Fruit fly (Drosophila melanogaster) whole organism, wandering third instar larva: ENCODE measurements around the gene CG16721.

Experiments
- CG32264 ChIP-seq: fragments of 200-800 bp; sonication (Bioruptor generic); optimal IDR thresholded peaks from 2 replicates; lab custom pipeline; 2016; ENCODE audit warnings: missing biosample characterization, missing genetic modification characterization
- CrebA ChIP-seq: fragments of 200-800 bp; sonication (Bioruptor generic); optimal IDR thresholded peaks from 2 replicates; lab custom pipeline; 2016; ENCODE audit warnings: missing biosample characterization, mild to moderate bottlenecking, missing genetic modification characterization, borderline replicate concordance
- Dfd ChIP-seq: fragments of >200 bp; optimal IDR thresholded peaks from 2 replicates; lab custom pipeline; 2017; ENCODE audit warnings: missing biosample characterization, missing genetic modification characterization
- Dif ChIP-seq: fragments of 200-275, 200-300 bp; sonication (Bioruptor generic); optimal IDR thresholded peaks from 2 replicates; lab custom pipeline; 2018; ENCODE audit warnings: missing biosample characterization, missing genetic modification characterization; ENCODE audit not compliant: partially characterized antibody
- GATAd ChIP-seq: sonication (Bioruptor generic); optimal IDR thresholded peaks from 2 replicates; lab custom pipeline; 2016; ENCODE audit warnings: missing biosample characterization, missing genetic modification characterization
- HLH106 ChIP-seq: fragments of 200-800 bp; optimal IDR thresholded peaks from 3 replicates; lab custom pipeline; 2019; ENCODE audit warnings: missing biosample characterization, mild to moderate bottlenecking, missing genetic modification characterization, moderate library complexity
- Hr78 ChIP-seq: fragments of >200 bp; optimal IDR thresholded peaks from 2 replicates; lab custom pipeline; 2017; ENCODE audit warnings: missing biosample characterization, missing genetic modification characterization
- Hr83 ChIP-seq: fragments of 200-300 bp; sonication (Bioruptor generic); optimal IDR thresholded peaks from 2 replicates; lab custom pipeline; 2016; ENCODE audit warnings: missing biosample characterization, mild to moderate bottlenecking, missing genetic modification characterization, moderate library complexity; ENCODE audit not compliant: poor library complexity, severe bottlenecking
- Mio ChIP-seq: sonication (Bioruptor generic); optimal IDR thresholded peaks from 2 replicates; lab custom pipeline; 2016; ENCODE audit warnings: missing biosample characterization, missing genetic modification characterization
- Myc ChIP-seq: fragments of >200 bp; optimal IDR thresholded peaks from 2 replicates; lab custom pipeline; 2017
- N ChIP-seq: fragments of >200 bp; optimal IDR thresholded peaks from 2 replicates; lab custom pipeline; 2018; ENCODE audit warnings: missing biosample characterization, missing external identifiers, missing genetic modification characterization
- OdsH ChIP-seq: fragments of 200-800 bp; sonication (Bioruptor generic); optimal IDR thresholded peaks from 2 replicates; lab custom pipeline; 2016; ENCODE audit warnings: missing biosample characterization, mild to moderate bottlenecking, missing genetic modification characterization
- brk ChIP-seq: fragments of 200-800 bp; sonication (Bioruptor generic); optimal IDR thresholded peaks from 2 replicates; lab custom pipeline; 2016; ENCODE audit warnings: missing biosample characterization, mild to moderate bottlenecking, missing genetic modification characterization
- dl ChIP-seq, 2 experiments: fragments of 175-275, 200-275 bp in 1 of 2; fragments of 200-275 bp in 1 of 2; sonication (Bioruptor generic); optimal IDR thresholded peaks; lab custom pipeline; 2018; ENCODE audit warnings: mild to moderate bottlenecking in 2 of 2, missing biosample characterization in 2 of 2, missing genetic modification characterization in 2 of 2, moderate library complexity in 2 of 2; ENCODE audit not compliant: partially characterized antibody in 2 of 2, insufficient read depth in 1 of 2
- dsf ChIP-seq: sonication (Bioruptor generic); optimal IDR thresholded peaks from 2 replicates; lab custom pipeline; 2016; ENCODE audit warnings: missing biosample characterization, missing genetic modification characterization, borderline replicate concordance
- ey ChIP-seq: fragments of 200-800 bp; sonication (Bioruptor generic); optimal IDR thresholded peaks from 2 replicates; lab custom pipeline; 2016; ENCODE audit warnings: missing biosample characterization, missing genetic modification characterization
- fru ChIP-seq: fragments of 200-800 bp; sonication (Bioruptor generic); optimal IDR thresholded peaks from 3 replicates; lab custom pipeline; 2016; ENCODE audit warnings: missing biosample characterization, mild to moderate bottlenecking, missing genetic modification characterization
- h ChIP-seq: fragments of 200-800 bp; sonication (Bioruptor generic); optimal IDR thresholded peaks from 3 replicates; lab custom pipeline; 2016; ENCODE audit warnings: missing biosample characterization, mild to moderate bottlenecking, missing genetic modification characterization
- jim ChIP-seq: fragments of 175-275, 200-325 bp; sonication (Bioruptor generic); optimal IDR thresholded peaks from 2 replicates; lab custom pipeline; 2016; ENCODE audit warnings: missing biosample characterization, mild to moderate bottlenecking, missing genetic modification characterization
- lola ChIP-seq: fragments of >200 bp; optimal IDR thresholded peaks from 2 replicates; lab custom pipeline; 2017; ENCODE audit warnings: missing biosample characterization, missing genetic modification characterization
- pan ChIP-seq: fragments of >200 bp; optimal IDR thresholded peaks from 2 replicates; lab custom pipeline; 2017
- psq ChIP-seq: fragments of 200-800 bp; sonication (Bioruptor generic); optimal IDR thresholded peaks from 3 replicates; lab custom pipeline; 2017; ENCODE audit warnings: missing biosample characterization, mild to moderate bottlenecking, missing genetic modification characterization, moderate library complexity
- rgr ChIP-seq: fragments of 200-800 bp; sonication (Bioruptor generic); optimal IDR thresholded peaks from 3 replicates; lab custom pipeline; 2016; ENCODE audit warnings: missing biosample characterization, mild to moderate bottlenecking, missing genetic modification characterization
- sage ChIP-seq: fragments of 200-800 bp; sonication (Bioruptor generic); optimal IDR thresholded peaks from 2 replicates; lab custom pipeline; 2016; ENCODE audit warnings: missing biosample characterization, mild to moderate bottlenecking, missing genetic modification characterization
- tai ChIP-seq: sonication (Bioruptor generic); optimal IDR thresholded peaks from 2 replicates; lab custom pipeline; 2016; ENCODE audit warnings: missing biosample characterization, missing genetic modification characterization
- usp ChIP-seq: fragments of >200 bp; optimal IDR thresholded peaks from 2 replicates; lab custom pipeline; 2017; ENCODE audit warnings: missing biosample characterization, missing genetic modification characterization
- woc ChIP-seq: sonication (Bioruptor generic); optimal IDR thresholded peaks from 2 replicates; lab custom pipeline; 2016; ENCODE audit warnings: missing biosample characterization, mild to moderate bottlenecking, missing genetic modification characterization

CG16721 gene

DNA sequence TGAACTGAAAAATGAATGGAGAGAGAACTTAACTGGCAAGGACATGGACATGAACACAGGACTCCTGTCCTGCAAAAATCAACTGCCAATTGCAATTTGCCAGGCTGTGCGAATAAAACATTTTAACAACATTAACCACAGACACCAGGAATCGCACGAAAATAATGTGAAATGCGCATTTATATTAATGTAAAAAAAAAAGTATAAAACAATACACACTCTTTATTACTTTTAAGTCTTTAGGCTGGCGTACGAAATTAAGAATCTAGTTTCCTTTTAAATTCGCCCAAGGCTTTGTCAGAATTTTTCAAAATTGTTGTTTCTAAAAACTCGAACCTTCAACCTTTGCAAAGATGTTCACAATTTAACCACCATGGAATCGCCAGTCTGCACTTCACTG, 34.7 kb upstream of the CG16721 start, which contains the start of gene CG12729:
CG12729 (plus strand) TSS at position 301 of the 400 bp plus-strand sequence.
- TF ChIP-seq fru (GFP tag; lab: Kevin White, UChicago) (no peak), Dif (GFP tag; lab: Kevin White, UChicago) (no peak), dl (GFP tag; optimal IDR thresholded peaks at IDR 0.05; lab: Kevin White, UChicago; ENCODE audit: insufficient read depth in 1 of 2, partially characterized antibody in 2 of 2) (no peak)

- no peak for TF ChIP-seq brk (GFP tag; lab: Kevin White, UChicago)
- TF ChIP-seq dsf (GFP tag; lab: Kevin White, UChicago), result no peak
- no peak for TF ChIP-seq h (GFP tag; lab: Kevin White, UChicago)
Measured at dm6 chrX:5847544-5847943, 32.1 kb upstream of the CG16721 start.

DNA sequence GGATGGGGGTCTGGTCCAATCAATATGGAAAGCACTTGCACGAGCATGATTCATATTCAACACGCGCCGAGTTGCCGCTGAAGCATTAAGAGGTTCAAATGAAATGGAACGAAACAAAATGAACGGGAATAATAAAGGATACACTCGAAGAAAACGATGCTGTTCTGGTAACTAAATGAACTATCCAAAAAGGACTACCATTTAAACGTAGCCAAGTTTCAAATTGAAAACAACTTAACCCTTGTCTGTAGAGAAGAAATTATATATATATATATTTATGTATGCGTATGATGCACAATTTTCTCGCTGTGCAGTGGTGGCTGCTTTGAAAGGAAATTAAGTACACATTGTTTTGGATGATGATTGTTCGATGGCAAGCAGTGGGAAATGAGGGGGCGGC, 27.0 kb upstream of the CG16721 start:
- TF ChIP-seq HLH106 (tag; lab: Kevin White, UChicago) (no peak), Dif (GFP tag; lab: Kevin White, UChicago) (no peak), rgr (GFP tag; lab: Kevin White, UChicago) (no peak), tai (GFP tag; lab: Kevin White, UChicago) (no peak), CG32264 (GFP tag; lab: Kevin White, UChicago) (no peak), woc (GFP tag; lab: Kevin White, UChicago) (no peak), pan (no peak), sage (GFP tag; lab: Kevin White, UChicago) (no peak), N (no peak), usp (no peak), Mio (GFP tag; lab: Kevin White, UChicago) (no peak), OdsH (no peak)

DNA sequence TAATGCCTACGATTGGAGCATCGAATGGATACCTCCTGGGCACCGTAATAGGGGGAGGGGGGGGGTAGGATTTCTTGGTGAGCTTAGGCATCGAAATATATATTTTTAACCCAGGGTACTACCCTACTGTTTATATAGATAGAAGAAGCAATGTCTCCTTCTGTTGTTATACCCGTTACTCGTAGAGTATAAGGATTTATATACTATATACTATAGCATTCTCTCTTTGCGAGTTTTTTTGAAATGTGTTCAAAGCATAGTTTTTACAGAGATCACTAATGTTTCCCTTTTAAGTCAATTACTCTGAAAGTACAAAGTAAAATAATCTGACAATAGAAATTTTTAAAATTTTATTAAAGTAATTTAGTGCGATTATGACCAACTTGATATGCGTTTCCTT, 26.2 kb upstream of the CG16721 start, which contains the start of gene CG43136:
CG43136 (plus strand) TSS at position 301 of the 400 bp plus-strand sequence.
- no peak for TF ChIP-seq Mio (GFP tag; lab: Kevin White, UChicago)
- TF ChIP-seq jim (GFP tag; lab: Kevin White, UChicago), result no peak
- TF ChIP-seq CrebA, result no peak

dm6 chrX:5865051-5865450, 14.6 kb upstream of the CG16721 start, which contains the start of gene CG43137:
CG43137 (minus strand) TSS chrX:5865151.
- TF ChIP-seq woc (GFP tag; lab: Kevin White, UChicago) (no peak), Myc (lab: Kevin White, UChicago) (no peak), pan (no peak), ey (GFP tag; lab: Kevin White, UChicago) (no peak), CG32264 (GFP tag; lab: Kevin White, UChicago) (no peak), Dif (GFP tag; lab: Kevin White, UChicago) (no peak), HLH106 (tag; lab: Kevin White, UChicago) (no peak), tai (GFP tag; lab: Kevin White, UChicago) (no peak), lola (GFP tag; lab: Kevin White, UChicago) (no peak), Mio (GFP tag; lab: Kevin White, UChicago) (no peak), psq (GFP tag; lab: Kevin White, UChicago) (no peak)

- TF ChIP-seq psq (GFP tag; lab: Kevin White, UChicago) (no peak), N (no peak), h (GFP tag; lab: Kevin White, UChicago) (no peak), jim (GFP tag; lab: Kevin White, UChicago) (no peak), HLH106 (tag; lab: Kevin White, UChicago) (no peak), Hr78 (GFP tag; lab: Kevin White, UChicago) (no peak), Dfd (no peak), tai (GFP tag; lab: Kevin White, UChicago) (no peak), Hr83 (GFP tag; lab: Kevin White, UChicago) (no peak), Dif (GFP tag; lab: Kevin White, UChicago) (no peak), GATAd (GFP tag; lab: Kevin White, UChicago) (no peak), pan (no peak), lola (GFP tag; lab: Kevin White, UChicago) (no peak), dl (GFP tag; optimal IDR thresholded peaks at IDR 0.05; lab: Kevin White, UChicago; ENCODE audit: insufficient read depth in 1 of 2, partially characterized antibody in 2 of 2) (no peak)
Measured at dm6 chrX:5866095-5866494, 13.6 kb upstream of the CG16721 start.
